Worm (Caenorhabditis elegans) whole organism, midembryonic: ENCODE measurements around the gene syg-1.

ENCODE experiments used
- T22C8.4 ChIP-seq: fragments of 200-800 bp; sonication (Bioruptor generic); IDR thresholded peaks from 2 replicates; pipeline ENCODE4 v1.3.6; 2022; ENCODE audit warnings: missing genetic modification characterization, missing compliant biosample characterization
- cog-1 ChIP-seq: sonication (generic microtip); optimal IDR thresholded peaks from 2 replicates; lab custom pipeline; 2016; ENCODE audit warnings: missing genetic modification characterization, missing compliant biosample characterization
- flt-1 ChIP-seq: fragments of 200-800 bp; sonication (Bioruptor generic); IDR thresholded peaks from 2 replicates; pipeline ENCODE4 v1.3.6; 2022; ENCODE audit warnings: missing genetic modification characterization, missing compliant biosample characterization
- med-1 ChIP-seq: sonication (generic microtip); optimal IDR thresholded peaks from 2 replicates; lab custom pipeline; 2017; ENCODE audit warnings: missing genetic modification characterization, mild to moderate bottlenecking, missing compliant biosample characterization, antibody characterized with exemption, missing genetic modification reagents; ENCODE audit not compliant: insufficient read depth
- tab-1 ChIP-seq: fragments of 200-800 bp; sonication (Bioruptor generic); IDR thresholded peaks from 2 replicates; pipeline ENCODE4 v1.3.6; 2022; ENCODE audit warnings: missing genetic modification characterization, missing compliant biosample characterization
- ztf-23 ChIP-seq: fragments of 200-800 bp; sonication (Bioruptor generic); IDR thresholded peaks from 2 replicates; pipeline ENCODE4 v1.3.6; 2022; ENCODE audit warnings: missing genetic modification reagents, missing genetic modification characterization, missing compliant biosample characterization
- ztf-29 ChIP-seq: fragments of 200-800 bp; sonication (Bioruptor generic); IDR thresholded peaks from 2 replicates; pipeline ENCODE4 v1.3.6; 2022; ENCODE audit warnings: missing genetic modification reagents, missing genetic modification characterization, missing compliant biosample characterization

DNA sequence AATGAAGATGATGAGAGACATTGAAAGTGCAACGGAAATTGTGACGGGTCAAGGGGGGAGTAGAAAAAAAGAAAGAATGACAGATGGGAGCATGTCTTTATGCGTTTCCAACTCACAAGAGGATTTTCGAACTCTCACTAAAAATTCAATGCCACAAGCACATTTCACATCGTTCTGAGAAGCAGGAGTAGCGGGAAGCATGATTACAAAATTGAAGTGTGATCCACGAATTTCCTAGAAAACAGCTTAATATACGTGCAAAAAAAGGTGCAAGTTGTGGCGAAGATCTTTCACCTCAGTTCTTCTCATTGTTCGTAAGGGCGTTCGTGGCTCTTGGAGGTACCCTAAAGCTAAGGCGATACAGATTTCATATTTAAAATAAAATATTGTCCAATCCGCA is 8.4 kb downstream of the syg-1 start:
- TF ChIP-seq med-1 (GFP tag; lab: Kevin White, UChicago) (no peak), flt-1 (GFP tag; lab: Robert Waterston, UW) (no peak), ztf-29 (GFP tag; lab: Robert Waterston, UW) (no peak), cog-1 (tag; lab: Kevin White, UChicago) (no peak), tab-1 (GFP tag; lab: Robert Waterston, UW) (no peak), ztf-23 (GFP tag; lab: Robert Waterston, UW) (no peak), T22C8.4 (no peak)
